Worm (Caenorhabditis elegans): ENCODE measurements around the gene cku-70.

cku-70 gene

ce11 chrIII:11202992-11203391, 48.4 kb downstream of the cku-70 start (continued):
- TF ChIP-seq daf-8 (GFP tag; IDR thresholded peaks at IDR 0.05), result no peak
- no peak for TF ChIP-seq lin-39 (tag; optimal IDR thresholded peaks at IDR 0.05)
- TF ChIP-seq cey-2 (tag; optimal IDR thresholded peaks at IDR 0.05; ENCODE audit: borderline replicate concordance, insufficient read depth), result no peak
- no peak for TF ChIP-seq dpl-1 (GFP tag; optimal IDR thresholded peaks at IDR 0.05)
- TF ChIP-seq dmd-8 (GFP tag; IDR thresholded peaks at IDR 0.05), result no peak
- no peak for TF ChIP-seq arid-1 (GFP tag; conservative IDR thresholded peaks at IDR 0.05)
- TF ChIP-seq spr-1 (tag; optimal IDR thresholded peaks at IDR 0.05), result no peak
- TF ChIP-seq tra-1 (GFP tag; IDR thresholded peaks at IDR 0.05), result peak; percentile 59
- TF ChIP-seq skn-1 (tag; optimal IDR thresholded peaks at IDR 0.05), result no peak
- TF ChIP-seq zip-11 (GFP tag; IDR thresholded peaks at IDR 0.05), result no peak

DNA sequence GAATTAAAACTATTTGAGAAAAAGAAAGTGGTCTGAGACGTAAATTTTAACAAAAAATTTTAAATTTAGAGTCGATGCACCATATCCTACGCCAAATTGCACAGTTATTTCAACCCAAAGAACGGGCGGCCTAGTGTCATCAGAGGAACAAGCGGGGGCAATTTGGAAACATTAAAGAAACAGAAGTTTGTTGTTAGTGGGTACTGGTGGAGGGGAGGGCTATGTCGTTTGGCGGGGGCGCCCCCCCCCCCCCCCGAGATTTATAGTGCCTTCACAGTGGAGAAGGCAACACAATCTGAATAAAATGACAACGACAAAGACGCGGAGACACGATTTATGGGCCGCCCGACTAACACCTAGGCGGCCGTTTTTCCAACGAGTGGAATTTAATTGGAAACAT, 52.2 kb downstream of the cku-70 start:
- TF ChIP-seq hif-1 (tag; optimal IDR thresholded peaks at IDR 0.05) (no peak), lin-29 (GFP tag; IDR thresholded peaks at IDR 0.05) (no peak), zfp-3 (GFP tag; conservative IDR thresholded peaks at IDR 0.05) (no peak), ama-1 (optimal IDR thresholded peaks at IDR 0.05) (no peak), F10B5.3 (tag; optimal IDR thresholded peaks at IDR 0.05) (no peak), unc-62 (GFP tag; optimal IDR thresholded peaks at IDR 0.05 in 1 of 2) (peak in 1 of 2 experiments; percentile 60), unc-62 (tag; optimal IDR thresholded peaks at IDR 0.05) (no peak)

- TF ChIP-seq hlh-30 (tag; optimal IDR thresholded peaks at IDR 0.05; ENCODE audit: insufficient read depth) (no peak), zip-11 (GFP tag; IDR thresholded peaks at IDR 0.05) (no peak), zfp-3 (GFP tag; conservative IDR thresholded peaks at IDR 0.05) (no peak), unc-62 (GFP tag; optimal IDR thresholded peaks at IDR 0.05 in 1 of 2) (no peak), unc-62 (tag; optimal IDR thresholded peaks at IDR 0.05) (no peak), vab-7 (GFP tag; IDR thresholded peaks at IDR 0.05) (no peak), ctbp-1 (GFP tag; IDR thresholded peaks at IDR 0.05) (no peak), F26F4.8 (GFP tag; conservative IDR thresholded peaks at IDR 0.05) (no peak), spr-3 (GFP tag; optimal IDR thresholded peaks at IDR 0.05) (no peak), dve-1 (tag; optimal IDR thresholded peaks at IDR 0.05; ENCODE audit: insufficient read depth) (no peak), cey-2 (tag; optimal IDR thresholded peaks at IDR 0.05; ENCODE audit: borderline replicate concordance, insufficient read depth) (no peak), nhr-102 (tag; optimal IDR thresholded peaks at IDR 0.05) (no peak), ceh-28 (tag; optimal IDR thresholded peaks at IDR 0.05) (no peak), set-16 (GFP tag; IDR thresholded peaks at IDR 0.05) (no peak), lin-29 (GFP tag; IDR thresholded peaks at IDR 0.05) (no peak)
Observed at ce11 chrIII:11207825-11208224, 53.2 kb downstream of the cku-70 start.

ce11 chrIII:11208371-11208770, 53.7 kb downstream of the cku-70 start:
- TF ChIP-seq aha-1 (tag) (peak; percentile 29), zip-2 (tag; optimal IDR thresholded peaks at IDR 0.05) (no peak), set-16 (GFP tag; IDR thresholded peaks at IDR 0.05) (no peak)
